Fruit fly (Drosophila melanogaster) whole organism: Measurements from ENCODE around the gene CG9701.

Experiments used
- Dll ChIP-seq: fragments of >200 bp; optimal IDR thresholded peaks from 2 replicates; lab custom pipeline; 2017
- pan ChIP-seq: fragments of >200 bp; optimal IDR thresholded peaks from 2 replicates; lab custom pipeline; 2017
- psq ChIP-seq: fragments of >200 bp; optimal IDR thresholded peaks from 2 replicates; lab custom pipeline; 2017
- usp ChIP-seq: fragments of >200 bp; optimal IDR thresholded peaks from 2 replicates; lab custom pipeline; 2017; ENCODE audit warnings: missing biosample characterization, missing genetic modification characterization, mixed read lengths

dm6 chr3L:16704251-16704650 lies 29.1 kb upstream of the CG9701 start:
- TF ChIP-seq psq (no peak), usp (no peak), pan (lab: Kevin White, UChicago) (no peak), Dll (lab: Kevin White, UChicago) (no peak)
